Worm (Caenorhabditis elegans) whole organism, L4 larva: Measurements from ENCODE around the gene F13H10.9.

Experiments
- T26A8.4 ChIP-seq: fragments of 200-800 bp; sonication (Bioruptor generic); IDR thresholded peaks from 2 replicates; pipeline ENCODE4 v1.3.6; 2022; ENCODE audit warnings: missing genetic modification characterization, missing compliant biosample characterization
- Y48G9A.11 ChIP-seq: fragments of 200-800 bp; sonication (Bioruptor generic); IDR thresholded peaks from 2 replicates; pipeline ENCODE4 v1.3.6; 2022; ENCODE audit warnings: missing genetic modification reagents, missing genetic modification characterization, missing compliant biosample characterization
- ZK337.2 ChIP-seq: fragments of 200-800 bp; sonication (Bioruptor generic); IDR thresholded peaks from 2 replicates; pipeline ENCODE4 v1.3.6; 2022; ENCODE audit warnings: missing genetic modification reagents, missing genetic modification characterization, missing compliant biosample characterization
- ZK546.5 ChIP-seq, 2 experiments: sonication (generic microtip); optimal IDR thresholded peaks; 2 replicates each; lab custom pipeline; 2017; ENCODE audit warnings: missing biosample characterization in 2 of 2, missing genetic modification characterization in 2 of 2
- arid-1 ChIP-seq: fragments of 200-800 bp; sonication (Bioruptor generic); conservative IDR thresholded peaks from 2 replicates; pipeline ENCODE4 v1.3.6; 2022; ENCODE audit warnings: missing genetic modification reagents, missing genetic modification characterization, missing compliant biosample characterization
- ceh-20 ChIP-seq: fragments of 200-800 bp; sonication (Bioruptor generic); IDR thresholded peaks from 2 replicates; pipeline ENCODE4 v1.3.6; 2022; ENCODE audit warnings: missing genetic modification reagents, missing genetic modification characterization, missing compliant biosample characterization
- ceh-32 ChIP-seq: sonication (generic microtip); optimal IDR thresholded peaks from 2 replicates; lab custom pipeline; 2016; ENCODE audit warnings: mild to moderate bottlenecking, missing genetic modification characterization, missing compliant biosample characterization; ENCODE audit not compliant: poor library complexity
- cey-2 ChIP-seq: sonication (generic microtip); optimal IDR thresholded peaks from 3 replicates; lab custom pipeline; 2017; ENCODE audit warnings: missing genetic modification characterization, mild to moderate bottlenecking, missing compliant biosample characterization, antibody characterized with exemption, borderline replicate concordance; ENCODE audit not compliant: insufficient read depth
- ctbp-1 ChIP-seq: fragments of 200-800 bp; sonication (Bioruptor generic); IDR thresholded peaks from 2 replicates; pipeline ENCODE4 v1.3.6; 2022; ENCODE audit warnings: missing genetic modification reagents, missing genetic modification characterization, missing compliant biosample characterization
- daf-16 ChIP-seq, 3 experiments: sonication (generic microtip); optimal IDR thresholded peaks; 2 replicates each; lab custom pipeline; 2016 to 2017; ENCODE audit warnings: missing genetic modification characterization in 3 of 3, missing genetic modification reagents in 3 of 3, mild to moderate bottlenecking in 2 of 3, missing compliant biosample characterization in 2 of 3, missing biosample characterization in 1 of 3, moderate library complexity in 1 of 3
- dmd-6 ChIP-seq: fragments of 200-800 bp; sonication (Bioruptor generic); IDR thresholded peaks from 2 replicates; pipeline ENCODE4 v1.3.6; 2022; ENCODE audit warnings: missing genetic modification reagents, missing genetic modification characterization, missing compliant biosample characterization
- dpl-1 ChIP-seq: fragments of 150-350 bp; optimal IDR thresholded peaks from 2 replicates; lab custom pipeline; 2014; ENCODE audit warnings: missing biosample characterization, missing genetic modification reagents, missing genetic modification characterization
- dve-1 ChIP-seq: sonication (generic microtip); optimal IDR thresholded peaks from 2 replicates; lab custom pipeline; 2017; ENCODE audit warnings: antibody characterized with exemption, mild to moderate bottlenecking, missing genetic modification characterization, missing compliant biosample characterization; ENCODE audit not compliant: insufficient read depth
- egl-43 ChIP-seq: fragments of 200-800 bp; sonication (Bioruptor generic); IDR thresholded peaks from 2 replicates; pipeline ENCODE4 v1.3.6; 2022; ENCODE audit warnings: missing genetic modification reagents, missing genetic modification characterization, missing compliant biosample characterization
- hif-1 ChIP-seq, 2 experiments: sonication (generic microtip); optimal IDR thresholded peaks; 2 replicates each; lab custom pipeline; 2016 to 2017; ENCODE audit warnings: missing compliant biosample characterization in 2 of 2, missing genetic modification characterization in 2 of 2, missing genetic modification reagents in 2 of 2, missing genotype in 2 of 2, mild to moderate bottlenecking in 1 of 2
- hlh-11 ChIP-seq: fragments of 200-800 bp; sonication (Bioruptor generic); optimal IDR thresholded peaks from 2 replicates; lab custom pipeline; 2018; ENCODE audit warnings: mild to moderate bottlenecking, missing genetic modification characterization, missing compliant biosample characterization
- hmg-1.1 ChIP-seq: fragments of 200-800 bp; sonication (Bioruptor generic); IDR thresholded peaks from 2 replicates; pipeline ENCODE4 v1.3.6; 2022; ENCODE audit warnings: missing genetic modification reagents, missing genetic modification characterization, missing compliant biosample characterization
- lim-7 ChIP-seq: fragments of 200-800 bp; sonication (Bioruptor generic); IDR thresholded peaks from 2 replicates; pipeline ENCODE4 v1.3.6; 2022; ENCODE audit warnings: missing genetic modification characterization, missing compliant biosample characterization
- lin-1 ChIP-seq: fragments of 200-800 bp; sonication (Bioruptor generic); IDR thresholded peaks from 2 replicates; pipeline ENCODE4 v1.3.6; 2022; ENCODE audit warnings: missing genetic modification reagents, missing genetic modification characterization, missing compliant biosample characterization
- lin-13 ChIP-seq: fragments of 150-350 bp; optimal IDR thresholded peaks from 2 replicates; lab custom pipeline; 2014; ENCODE audit warnings: missing biosample characterization, missing genetic modification reagents, missing genetic modification characterization
- lin-15B ChIP-seq: fragments of 150-350 bp; sonication (generic microtip); optimal IDR thresholded peaks from 3 replicates; lab custom pipeline; 2014; ENCODE audit warnings: missing biosample characterization, missing genetic modification characterization
- lin-29 ChIP-seq: fragments of 200-800 bp; sonication (Bioruptor generic); IDR thresholded peaks from 2 replicates; pipeline ENCODE4 v1.3.6; 2022; ENCODE audit warnings: missing genetic modification reagents, missing genetic modification characterization, missing compliant biosample characterization
- lir-3 ChIP-seq: sonication (generic microtip); optimal IDR thresholded peaks from 2 replicates; lab custom pipeline; 2016; ENCODE audit warnings: mild to moderate bottlenecking, missing genetic modification characterization, missing compliant biosample characterization
- madf-5 ChIP-seq, 2 experiments: fragments of 200-800 bp; sonication (Bioruptor generic); IDR thresholded peaks; 2 replicates each; pipeline ENCODE4 v1.3.6; 2022; ENCODE audit warnings: missing compliant biosample characterization in 2 of 2, missing genetic modification characterization in 2 of 2
- mdl-1 ChIP-seq, 2 experiments: fragments of 150-350 bp in 1 of 2; sonication (generic microtip) in 1 of 2; optimal IDR thresholded peaks; 2 replicates each; lab custom pipeline; 2014 to 2017; ENCODE audit warnings: missing biosample characterization in 2 of 2, missing genetic modification characterization in 2 of 2
- mdt-29 ChIP-seq: fragments of 200-800 bp; sonication (Bioruptor generic); IDR thresholded peaks from 2 replicates; pipeline ENCODE4 v1.3.6; 2022; ENCODE audit warnings: missing genetic modification reagents, missing genetic modification characterization, missing compliant biosample characterization
- mep-1 ChIP-seq: fragments of 150-350 bp; sonication (generic microtip); optimal IDR thresholded peaks from 3 replicates; lab custom pipeline; 2014; ENCODE audit warnings: missing biosample characterization, missing genetic modification characterization
- mes-2 ChIP-seq: sonication (generic microtip); optimal IDR thresholded peaks from 2 replicates; lab custom pipeline; 2016; ENCODE audit warnings: missing genotype, mild to moderate bottlenecking, missing genetic modification characterization, missing compliant biosample characterization; ENCODE audit not compliant: poor library complexity, severe bottlenecking
- mxl-3 ChIP-seq: fragments of 200-800 bp; sonication (Bioruptor generic); optimal IDR thresholded peaks from 2 replicates; lab custom pipeline; 2018; ENCODE audit warnings: mild to moderate bottlenecking, missing genetic modification characterization, missing compliant biosample characterization
- nhr-111 ChIP-seq: fragments of 200-800 bp; sonication (Bioruptor generic); optimal IDR thresholded peaks from 2 replicates; lab custom pipeline; 2018; ENCODE audit warnings: mild to moderate bottlenecking, missing genetic modification characterization, missing compliant biosample characterization
- nhr-42 ChIP-seq: fragments of 200-800 bp; sonication (Bioruptor generic); IDR thresholded peaks from 2 replicates; pipeline ENCODE4 v1.3.6; 2022; ENCODE audit warnings: missing genetic modification characterization, missing compliant biosample characterization
- nhr-6 ChIP-seq: fragments of 150-350 bp; optimal IDR thresholded peaks from 2 replicates; lab custom pipeline; 2014; ENCODE audit warnings: missing biosample characterization, missing genetic modification characterization
- sdz-12 ChIP-seq: fragments of 200-800 bp; sonication (Bioruptor generic); optimal IDR thresholded peaks from 2 replicates; lab custom pipeline; 2018; ENCODE audit warnings: mild to moderate bottlenecking, missing genetic modification characterization, missing compliant biosample characterization
- spr-1 ChIP-seq: sonication (generic microtip); optimal IDR thresholded peaks from 2 replicates; lab custom pipeline; 2016; ENCODE audit warnings: mild to moderate bottlenecking, missing genetic modification characterization, missing compliant biosample characterization
- spr-3 ChIP-seq: fragments of 200-800 bp; sonication (Bioruptor generic); optimal IDR thresholded peaks from 2 replicates; lab custom pipeline; 2018; ENCODE audit warnings: mild to moderate bottlenecking, missing genetic modification characterization, missing compliant biosample characterization
- tag-97 ChIP-seq: fragments of 200-800 bp; sonication (Bioruptor generic); IDR thresholded peaks from 2 replicates; pipeline ENCODE4 v1.3.6; 2022; ENCODE audit warnings: missing genetic modification characterization, missing compliant biosample characterization
- tra-1 ChIP-seq: fragments of 200-800 bp; sonication (Bioruptor generic); IDR thresholded peaks from 2 replicates; pipeline ENCODE4 v1.3.6; 2022; ENCODE audit warnings: missing genetic modification reagents, missing genetic modification characterization, missing compliant biosample characterization
- unc-130 ChIP-seq: sonication (generic microtip); optimal IDR thresholded peaks from 2 replicates; lab custom pipeline; 2016; ENCODE audit warnings: missing genetic modification reagents, missing genetic modification characterization, missing compliant biosample characterization
- unc-39 ChIP-seq: sonication (generic microtip); optimal IDR thresholded peaks from 2 replicates; lab custom pipeline; 2017; ENCODE audit warnings: missing biosample characterization, missing genetic modification characterization
- zfp-3 ChIP-seq: fragments of 200-800 bp; sonication (Bioruptor generic); conservative IDR thresholded peaks from 2 replicates; pipeline ENCODE4 v1.3.6; 2022; ENCODE audit warnings: missing genetic modification reagents, missing genetic modification characterization, missing compliant biosample characterization
- zip-11 ChIP-seq: fragments of 200-800 bp; sonication (Bioruptor generic); IDR thresholded peaks from 2 replicates; pipeline ENCODE4 v1.3.6; 2022; ENCODE audit warnings: missing genetic modification characterization, missing compliant biosample characterization
- ztf-11 ChIP-seq: fragments of 150-350 bp; optimal IDR thresholded peaks from 2 replicates; lab custom pipeline; 2014; ENCODE audit warnings: missing biosample characterization, missing genetic modification characterization

F13H10.9 gene

ce11 chrIV:11021512-11022268 is 20.0 kb downstream of the F13H10.9 start, which contains the start of gene mogs-1 (continued):
- TF ChIP-seq tra-1 = 0 out of 2 replicates have a peak, but pooled peaks have one; percentile 5
- TF ChIP-seq unc-39 (tag; lab: Kevin White, UChicago) = no peak
- no peak for TF ChIP-seq lin-1
- TF ChIP-seq ctbp-1 (GFP tag; lab: Robert Waterston, UW) = peak; percentile 38; the same call in 1 of the 2 replicates
- peak; percentile 23 for TF ChIP-seq mes-2 (tag; lab: Kevin White, UChicago)
- peak; percentile 69 for TF ChIP-seq hlh-11 (tag; lab: Kevin White, UChicago)
- TF ChIP-seq lin-13 (GFP tag; lab: Kevin White, UChicago) = no peak
- TF ChIP-seq mdl-1 (tag; optimal IDR thresholded peaks at IDR 0.05; lab: Kevin White, UChicago) = peak in 1 of 2 experiments; percentile 87
- no peak for TF ChIP-seq lin-15B (tag; lab: Kevin White, UChicago)

- TF ChIP-seq spr-1 (tag; lab: Kevin White, UChicago) = no peak
- no peak for TF ChIP-seq dve-1 (tag; lab: Kevin White, UChicago)
These were observed 20.6 kb downstream of the F13H10.9 start, which contains the start of gene alh-3 for ce11 chrIV:11022303-11022702. alh-3 (plus strand) TSS chrIV:11022603.

ce11 chrIV:11025941-11026340 is 24.2 kb downstream of the F13H10.9 start:
- peak; percentile 75 for TF ChIP-seq nhr-111
- peak; percentile 75 for TF ChIP-seq mxl-3 (GFP tag; lab: Kevin White, UChicago)
- peak; percentile 77 for TF ChIP-seq spr-1 (tag; lab: Kevin White, UChicago)
- TF ChIP-seq dpl-1 (GFP tag; lab: Kevin White, UChicago) = no peak
- peak in 1 of 2 experiments; percentile 54 for TF ChIP-seq hif-1 (tag; optimal IDR thresholded peaks at IDR 0.05; lab: Kevin White, UChicago)
- peak; percentile 65; the same call in 1 of the 2 replicates for TF ChIP-seq ZK337.2 (GFP tag; lab: Robert Waterston, UW)
- peak; percentile 72 for TF ChIP-seq T26A8.4 (GFP tag; lab: Robert Waterston, UW)
- peak; percentile 65 for TF ChIP-seq spr-3 (GFP tag; lab: Kevin White, UChicago)
- TF ChIP-seq lir-3 (tag; lab: Kevin White, UChicago) = peak; percentile 17
- TF ChIP-seq egl-43 (GFP tag; lab: Robert Waterston, UW) = peak; percentile 93
- TF ChIP-seq ceh-20 (GFP tag; lab: Robert Waterston, UW) = peak; percentile 71
- no peak for TF ChIP-seq tag-97 (GFP tag; lab: Robert Waterston, UW)
- peak; percentile 76 for TF ChIP-seq Y48G9A.11
- no peak for TF ChIP-seq ztf-11 (tag; lab: Kevin White, UChicago)
- TF ChIP-seq mep-1 (tag; lab: Kevin White, UChicago) = peak; percentile 27
- peak; percentile 10 for TF ChIP-seq nhr-6 (tag; lab: Kevin White, UChicago)
- peak; percentile 74 for TF ChIP-seq arid-1
- TF ChIP-seq dmd-6 = 0 out of 2 replicates have a peak, but pooled peaks have one; percentile 20
- TF ChIP-seq hmg-1.1 (GFP tag; lab: Robert Waterston, UW) = no peak
- no peak for TF ChIP-seq sdz-12
- no peak for TF ChIP-seq dve-1 (tag; lab: Kevin White, UChicago)
- no peak for TF ChIP-seq zip-11 (GFP tag; lab: Robert Waterston, UW)
- peak; percentile 96 for TF ChIP-seq lim-7 (GFP tag; lab: Robert Waterston, UW)
- peak; percentile 31 to 64 for TF ChIP-seq daf-16 (GFP tag; optimal IDR thresholded peaks at IDR 0.05; lab: Kevin White, UChicago)
- peak; percentile 17 for TF ChIP-seq daf-16 (tag; optimal IDR thresholded peaks at IDR 0.05; lab: Kevin White, UChicago)
- no peak for TF ChIP-seq ZK546.5 (tag; optimal IDR thresholded peaks at IDR 0.05; lab: Kevin White, UChicago)
- TF ChIP-seq tra-1 = peak; percentile 76
- 0 out of 2 replicates have a peak, but pooled peaks have one; percentile 32 for TF ChIP-seq lin-29 (GFP tag; lab: Robert Waterston, UW)
- no peak for TF ChIP-seq cey-2 (tag; lab: Kevin White, UChicago)
- peak; percentile 28 to 76; a peak in 1 of 4 replicates for TF ChIP-seq madf-5 (GFP tag; IDR thresholded peaks at IDR 0.05; lab: Robert Waterston, UW)
- TF ChIP-seq zfp-3 (GFP tag; lab: Robert Waterston, UW) = peak; percentile 67
- TF ChIP-seq mes-2 (tag; lab: Kevin White, UChicago) = peak; percentile 79
- peak; percentile 50; the same call in 1 of the 2 replicates for TF ChIP-seq nhr-42 (GFP tag; lab: Robert Waterston, UW)
- peak; percentile 57; the same call in 1 of the 2 replicates for TF ChIP-seq mdt-29 (GFP tag; lab: Robert Waterston, UW)
- no peak for TF ChIP-seq unc-39 (tag; lab: Kevin White, UChicago)
- TF ChIP-seq ceh-32 (tag; lab: Kevin White, UChicago) = no peak
- peak; percentile 75 for TF ChIP-seq unc-130
